Worm (Caenorhabditis elegans) whole organism, early embryonic: ENCODE measurements around the gene gcy-12.

Experiments used
- B0310.2 ChIP-seq: sonication (generic microtip); optimal IDR thresholded peaks from 2 replicates; lab custom pipeline; 2016; ENCODE audit warnings: mild to moderate bottlenecking, missing genetic modification characterization, missing compliant biosample characterization
- F13C5.2 ChIP-seq: sonication (generic microtip); optimal IDR thresholded peaks from 2 replicates; lab custom pipeline; 2017; ENCODE audit warnings: mild to moderate bottlenecking, missing genetic modification characterization, inconsistent platforms, missing compliant biosample characterization
- aly-1 ChIP-seq: sonication (generic microtip); optimal IDR thresholded peaks from 2 replicates; lab custom pipeline; 2016; ENCODE audit warnings: missing genetic modification characterization, missing compliant biosample characterization
- ama-1 ChIP-seq: fragments of 150-350 bp; optimal IDR thresholded peaks from 2 replicates; lab custom pipeline; 2014
- ceh-13 ChIP-seq: fragments of 200-800 bp; sonication (Bioruptor generic); optimal IDR thresholded peaks from 2 replicates; lab custom pipeline; 2018; ENCODE audit warnings: mild to moderate bottlenecking, missing genetic modification characterization, missing compliant biosample characterization
- ets-7 ChIP-seq: sonication (generic microtip); optimal IDR thresholded peaks from 2 replicates; lab custom pipeline; 2016; ENCODE audit warnings: missing genotype, missing genetic modification characterization, missing compliant biosample characterization
- flt-1 ChIP-seq: fragments of 200-800 bp; sonication (Bioruptor generic); IDR thresholded peaks from 2 replicates; pipeline ENCODE4 v1.3.6; 2022; ENCODE audit warnings: missing genetic modification characterization, missing compliant biosample characterization
- hmbx-1 ChIP-seq: sonication (generic microtip); optimal IDR thresholded peaks from 2 replicates; lab custom pipeline; 2016; ENCODE audit warnings: mild to moderate bottlenecking, missing genetic modification characterization, missing compliant biosample characterization
- hmg-4 ChIP-seq: fragments of 200-800 bp; sonication (Bioruptor generic); optimal IDR thresholded peaks from 2 replicates; lab custom pipeline; 2018; ENCODE audit warnings: mild to moderate bottlenecking, missing genetic modification characterization, missing compliant biosample characterization
- hnd-1 ChIP-seq: sonication (generic microtip); optimal IDR thresholded peaks from 2 replicates; lab custom pipeline; 2016; ENCODE audit warnings: missing genetic modification characterization, missing compliant biosample characterization
- pes-1 ChIP-seq: fragments of 200-800 bp; sonication (Bioruptor generic); IDR thresholded peaks from 2 replicates; pipeline ENCODE4 v1.3.6; 2022; ENCODE audit warnings: missing genetic modification reagents, missing genetic modification characterization, missing compliant biosample characterization
- scrt-1 ChIP-seq: fragments of 200-800 bp; sonication (Bioruptor generic); IDR thresholded peaks from 2 replicates; pipeline ENCODE4 v1.3.6; 2022; ENCODE audit warnings: missing genetic modification characterization, missing compliant biosample characterization
- sea-1 ChIP-seq: fragments of 200-800 bp; sonication (Bioruptor generic); conservative IDR thresholded peaks from 2 replicates; pipeline ENCODE4 v1.3.6; 2022; ENCODE audit warnings: missing genetic modification characterization, missing compliant biosample characterization
- tbx-11 ChIP-seq: fragments of 200-800 bp; sonication (Bioruptor generic); IDR thresholded peaks from 2 replicates; pipeline ENCODE4 v1.3.6; 2022; ENCODE audit warnings: missing genetic modification characterization, missing compliant biosample characterization

ce11 chrII:5339547-5339946, 27.7 kb downstream of the gcy-12 start:
- TF ChIP-seq hmbx-1 (tag; lab: Kevin White, UChicago) (no peak), sea-1 (GFP tag; lab: Robert Waterston, UW) (no peak), ama-1 (lab: Kevin White, UChicago) (no peak), ceh-13 (GFP tag; lab: Kevin White, UChicago) (no peak), tbx-11 (GFP tag; lab: Robert Waterston, UW) (no peak), hmg-4 (no peak), F13C5.2 (tag; lab: Kevin White, UChicago) (no peak), ets-7 (no peak), B0310.2 (no peak), hnd-1 (tag; lab: Kevin White, UChicago) (no peak), scrt-1 (GFP tag; lab: Robert Waterston, UW) (no peak), flt-1 (GFP tag; lab: Robert Waterston, UW) (no peak), pes-1 (GFP tag; lab: Robert Waterston, UW) (no peak), aly-1 (tag; lab: Kevin White, UChicago) (no peak)
